Fruit fly (Drosophila melanogaster) whole organism, prepupa: ENCODE measurements around the gene CG31104.

ENCODE experiments used
- Blimp-1 ChIP-seq: fragments of 200-800 bp; sonication (Bioruptor generic); optimal IDR thresholded peaks from 3 replicates; lab custom pipeline; 2017; ENCODE audit warnings: missing biosample characterization, missing genetic modification characterization, mild to moderate bottlenecking, moderate library complexity, missing genetic modification reagents
- CG10669 ChIP-seq: fragments of 200-800 bp; sonication (Bioruptor generic); optimal IDR thresholded peaks from 3 replicates; lab custom pipeline; 2018; ENCODE audit warnings: missing biosample characterization, mild to moderate bottlenecking, missing genetic modification characterization, moderate library complexity
- CG11294 ChIP-seq: fragments of 200-800 bp; sonication (Bioruptor generic); IDR thresholded peaks from 2 replicates; pipeline ENCODE4 v1.3.6; 2022; ENCODE audit warnings: missing biosample characterization, missing genetic modification characterization
- CG11762 ChIP-seq: fragments of 200-800 bp; sonication (Bioruptor generic); optimal IDR thresholded peaks from 3 replicates; lab custom pipeline; 2016; ENCODE audit warnings: missing biosample characterization, missing genetic modification characterization; ENCODE audit not compliant: insufficient read depth
- CG15336 ChIP-seq: fragments of 200-800 bp; sonication (Bioruptor generic); IDR thresholded peaks from 2 replicates; pipeline ENCODE4 v1.3.6; 2022; ENCODE audit warnings: missing biosample characterization, missing genetic modification characterization
- CG1621 ChIP-seq: fragments of 200-800 bp; sonication (Bioruptor generic); optimal IDR thresholded peaks from 3 replicates; lab custom pipeline; 2018; ENCODE audit warnings: missing biosample characterization, mild to moderate bottlenecking, missing genetic modification characterization
- CG32006 ChIP-seq: fragments of 200-800 bp; sonication (Bioruptor generic); optimal IDR thresholded peaks from 3 replicates; lab custom pipeline; 2017; ENCODE audit warnings: missing biosample characterization, mild to moderate bottlenecking, missing genetic modification characterization
- CG34406 ChIP-seq: fragments of 200-800 bp; sonication (Bioruptor generic); optimal IDR thresholded peaks from 3 replicates; lab custom pipeline; 2016; ENCODE audit warnings: missing biosample characterization, missing genetic modification characterization
- CG4318 ChIP-seq: fragments of 200-800 bp; sonication (Bioruptor generic); optimal IDR thresholded peaks from 3 replicates; lab custom pipeline; 2017; ENCODE audit warnings: missing biosample characterization, mild to moderate bottlenecking, missing genetic modification characterization
- CG6276 ChIP-seq: fragments of 200-800 bp; sonication (Bioruptor generic); optimal IDR thresholded peaks from 2 replicates; lab custom pipeline; 2017; ENCODE audit warnings: missing biosample characterization, mild to moderate bottlenecking, missing genetic modification characterization
- CG6792 ChIP-seq: fragments of 200-800 bp; sonication (Bioruptor generic); optimal IDR thresholded peaks from 3 replicates; lab custom pipeline; 2016; ENCODE audit warnings: missing biosample characterization, missing genetic modification characterization
- CG7368 ChIP-seq: fragments of 200-800 bp; sonication (Bioruptor generic); optimal IDR thresholded peaks from 3 replicates; lab custom pipeline; 2016; ENCODE audit warnings: missing biosample characterization, missing genetic modification characterization
- CG8119 ChIP-seq: fragments of 200-800 bp; sonication (Bioruptor generic); IDR thresholded peaks from 3 replicates; pipeline ENCODE4 v1.3.6; 2022; ENCODE audit warnings: missing biosample characterization, missing genetic modification characterization
- CG8319 ChIP-seq: fragments of 200-800 bp; sonication (Bioruptor generic); optimal IDR thresholded peaks from 3 replicates; lab custom pipeline; 2016; ENCODE audit warnings: missing biosample characterization, missing genetic modification characterization
- CG9139 ChIP-seq: fragments of 200-800 bp; sonication (Bioruptor generic); optimal IDR thresholded peaks from 3 replicates; lab custom pipeline; 2017; ENCODE audit warnings: missing biosample characterization, mild to moderate bottlenecking, missing genetic modification characterization
- Eip75B ChIP-seq: fragments of 200-800 bp; sonication (Bioruptor generic); optimal IDR thresholded peaks from 3 replicates; lab custom pipeline; 2016; ENCODE audit warnings: missing biosample characterization, missing genetic modification characterization
- Eip93F ChIP-seq: fragments of 200-800 bp; sonication (Bioruptor generic); optimal IDR thresholded peaks from 2 replicates; lab custom pipeline; 2016; ENCODE audit warnings: missing biosample characterization, mild to moderate bottlenecking, missing genetic modification characterization
- Ets21C ChIP-seq: fragments of 200-800 bp; sonication (Bioruptor generic); optimal IDR thresholded peaks from 3 replicates; lab custom pipeline; 2016; ENCODE audit warnings: missing biosample characterization, missing genetic modification characterization
- Hr38 ChIP-seq: sonication (Bioruptor generic); optimal IDR thresholded peaks from 2 replicates; lab custom pipeline; 2016; ENCODE audit warnings: missing biosample characterization, missing genetic modification characterization
- Hr39 ChIP-seq: fragments of 200-800 bp; sonication (Bioruptor generic); optimal IDR thresholded peaks from 2 replicates; lab custom pipeline; 2016; ENCODE audit warnings: missing biosample characterization, missing genetic modification characterization
- Hr4 ChIP-seq: fragments of 200-800 bp; sonication (Bioruptor generic); optimal IDR thresholded peaks from 3 replicates; lab custom pipeline; 2016; ENCODE audit warnings: missing biosample characterization, missing genetic modification characterization
- Lpt ChIP-seq: fragments of 200-800 bp; sonication (Bioruptor generic); optimal IDR thresholded peaks from 3 replicates; lab custom pipeline; 2016; ENCODE audit warnings: missing biosample characterization, missing genetic modification characterization
- OdsH ChIP-seq: fragments of 200-800 bp; sonication (Bioruptor generic); optimal IDR thresholded peaks from 3 replicates; lab custom pipeline; 2016; ENCODE audit warnings: missing biosample characterization, missing genetic modification characterization
- Smox ChIP-seq: fragments of 200-800 bp; sonication (Bioruptor generic); optimal IDR thresholded peaks from 3 replicates; lab custom pipeline; 2016; ENCODE audit warnings: missing biosample characterization, missing genetic modification characterization
- acj6 ChIP-seq: fragments of 200-800 bp; sonication (Bioruptor generic); optimal IDR thresholded peaks from 3 replicates; lab custom pipeline; 2016; ENCODE audit warnings: missing biosample characterization, missing genetic modification characterization
- dsx ChIP-seq: fragments of 200-800 bp; optimal IDR thresholded peaks from 3 replicates; lab custom pipeline; 2019; ENCODE audit warnings: missing biosample characterization, mild to moderate bottlenecking, missing genetic modification characterization, moderate library complexity; ENCODE audit not compliant: poor library complexity, severe bottlenecking
- eg ChIP-seq: fragments of 200-800 bp; sonication (Bioruptor generic); IDR thresholded peaks from 3 replicates; pipeline ENCODE4 v1.3.6; 2022; ENCODE audit warnings: missing biosample characterization, missing genetic modification characterization
- esn ChIP-seq: fragments of 200-800 bp; sonication (Bioruptor generic); optimal IDR thresholded peaks from 2 replicates; lab custom pipeline; 2016; ENCODE audit warnings: missing biosample characterization, mild to moderate bottlenecking, missing genetic modification characterization, moderate library complexity
- fd59A ChIP-seq: fragments of 200-800 bp; sonication (Bioruptor generic); optimal IDR thresholded peaks from 2 replicates; lab custom pipeline; 2017; ENCODE audit warnings: missing biosample characterization, mild to moderate bottlenecking, missing genetic modification characterization, missing genetic modification reagents
- lz ChIP-seq: fragments of 200-800 bp; sonication (Bioruptor generic); optimal IDR thresholded peaks from 3 replicates; lab custom pipeline; 2016; ENCODE audit warnings: missing biosample characterization, missing genetic modification characterization
- spab ChIP-seq: fragments of 200-800 bp; sonication (Bioruptor generic); optimal IDR thresholded peaks from 2 replicates; lab custom pipeline; 2017; ENCODE audit warnings: missing biosample characterization, mild to moderate bottlenecking, missing genetic modification characterization, missing genetic modification reagents
- ss ChIP-seq, 2 experiments: fragments of 200-800 bp; sonication (Bioruptor generic); optimal IDR thresholded peaks; 2 replicates in 1 of 2; 3 replicates in 1 of 2; lab custom pipeline; 2017 to 2018; ENCODE audit warnings: mild to moderate bottlenecking in 2 of 2, missing biosample characterization in 2 of 2, missing genetic modification characterization in 2 of 2, moderate library complexity in 1 of 2
- topi ChIP-seq: fragments of 200-800 bp; sonication (Bioruptor generic); optimal IDR thresholded peaks from 3 replicates; lab custom pipeline; 2016; ENCODE audit warnings: missing biosample characterization, missing genetic modification characterization
- vri ChIP-seq: fragments of 200-800 bp; sonication (Bioruptor generic); optimal IDR thresholded peaks from 3 replicates; lab custom pipeline; 2016; ENCODE audit warnings: missing biosample characterization, mild to moderate bottlenecking, missing genetic modification characterization

CG31104 gene

dm6 chr3R:25328540-25328939, 43.3 kb downstream of the CG31104 start:
- TF ChIP-seq eg = 0 out of 3 replicates have a peak, but pooled peaks have one; percentile 17
- 0 out of 3 replicates have a peak, but pooled peaks have one; percentile 28 for TF ChIP-seq CG8119 (GFP tag; lab: Robert Waterston, UW)

- TF ChIP-seq CG9139 (GFP tag; lab: Kevin White, UChicago) (no peak), vri (peak; percentile 30), CG6276 (GFP tag; lab: Kevin White, UChicago) (no peak), Ets21C (GFP tag; lab: Kevin White, UChicago) (no peak), esn (GFP tag; lab: Kevin White, UChicago) (no peak), CG15336 (0 out of 2 replicates have a peak, but pooled peaks have one; percentile 21)
Measured at dm6 chr3R:25329079-25329478, 43.8 kb downstream of the CG31104 start, which contains the start of gene CHKov1. TSS of gene CHKov1 (minus strand) at chr3R:25329316.

- TF ChIP-seq Hr4 (GFP tag; lab: Kevin White, UChicago) (no peak), CG6792 (no peak), CG4318 (GFP tag; lab: Kevin White, UChicago) (no peak), CG8319 (GFP tag; lab: Kevin White, UChicago) (no peak), CG9139 (GFP tag; lab: Kevin White, UChicago) (no peak), OdsH (no peak), Lpt (GFP tag; lab: Kevin White, UChicago) (no peak), lz (GFP tag; lab: Kevin White, UChicago) (no peak), dsx (GFP tag; lab: Kevin White, UChicago) (no peak), fd59A (GFP tag; lab: Kevin White, UChicago) (no peak), Eip93F (no peak), spab (GFP tag; lab: Kevin White, UChicago) (no peak), acj6 (no peak), CG32006 (no peak), CG11294 (GFP tag; lab: Robert Waterston, UW) (no peak), CG7368 (no peak), Blimp-1 (GFP tag; lab: Kevin White, UChicago) (no peak), CG11762 (GFP tag; lab: Kevin White, UChicago) (no peak)
Measured at dm6 chr3R:25331103-25331502, 45.8 kb downstream of the CG31104 start, which contains the start of gene CHKov2. TSS of gene CHKov2 (minus strand) at chr3R:25331203.

dm6 chr3R:25335065-25335464, 49.8 kb downstream of the CG31104 start, which contains the start of the genes CG10669 and CG11902:
TSS of gene CG10669 (minus strand) at chr3R:25335243.
TSS of gene CG11902 (plus strand) at chr3R:25335257.
- TF ChIP-seq Smox (GFP tag; lab: Kevin White, UChicago) = no peak
- TF ChIP-seq CG10669 (GFP tag; lab: Kevin White, UChicago) = no peak
- TF ChIP-seq ss (GFP tag; optimal IDR thresholded peaks at IDR 0.05; lab: Kevin White, UChicago) = no peak
- no peak for TF ChIP-seq dsx (GFP tag; lab: Kevin White, UChicago)
- no peak for TF ChIP-seq CG34406 (GFP tag; lab: Kevin White, UChicago)
- TF ChIP-seq Lpt (GFP tag; lab: Kevin White, UChicago) = no peak
- no peak for TF ChIP-seq Hr38 (GFP tag; lab: Kevin White, UChicago)
- TF ChIP-seq Ets21C (GFP tag; lab: Kevin White, UChicago) = no peak
- no peak for TF ChIP-seq CG6792
- no peak for TF ChIP-seq CG6276 (GFP tag; lab: Kevin White, UChicago)
- TF ChIP-seq Eip75B (GFP tag; lab: Kevin White, UChicago) = no peak
- no peak for TF ChIP-seq CG1621 (tag; lab: Kevin White, UChicago)
- TF ChIP-seq Hr4 (GFP tag; lab: Kevin White, UChicago) = no peak
- TF ChIP-seq Hr39 = no peak
- no peak for TF ChIP-seq topi (GFP tag; lab: Kevin White, UChicago)
